Worm (Caenorhabditis elegans) whole organism, mixed stage, embryonic: ENCODE measurements around the gene atg-13.

Experiments
- M03D4.4 ChIP-seq: sonication (generic microtip); optimal IDR thresholded peaks from 2 replicates; lab custom pipeline; 2017; ENCODE audit warnings: mild to moderate bottlenecking, missing genetic modification characterization, missing compliant biosample characterization
- bed-3 ChIP-seq: fragments of 200-800 bp; sonication (Bioruptor generic); optimal IDR thresholded peaks from 3 replicates; lab custom pipeline; 2018; ENCODE audit warnings: mild to moderate bottlenecking, missing genetic modification characterization, moderate library complexity, missing compliant biosample characterization
- blmp-1 ChIP-seq: fragments of 150-350 bp; optimal IDR thresholded peaks from 2 replicates; lab custom pipeline; 2014; ENCODE audit warnings: missing biosample characterization, missing genetic modification characterization
- ceh-39 ChIP-seq: fragments of 150-350 bp; optimal IDR thresholded peaks from 2 replicates; lab custom pipeline; 2014; ENCODE audit warnings: missing biosample characterization, missing genetic modification characterization
- ceh-43 ChIP-seq: fragments of 200-800 bp; sonication (Bioruptor generic); optimal IDR thresholded peaks from 2 replicates; lab custom pipeline; 2018; ENCODE audit warnings: mild to moderate bottlenecking, missing genetic modification characterization, moderate library complexity, missing compliant biosample characterization
- ces-1 ChIP-seq: fragments of 150-350 bp; optimal IDR thresholded peaks from 2 replicates; lab custom pipeline; 2014; ENCODE audit warnings: missing biosample characterization, missing genetic modification reagents, missing genetic modification characterization
- cnd-1 ChIP-seq: fragments of 200-800 bp; sonication (Bioruptor generic); optimal IDR thresholded peaks from 2 replicates; lab custom pipeline; 2018; ENCODE audit warnings: mild to moderate bottlenecking, missing genetic modification characterization, missing compliant biosample characterization
- drap-1 ChIP-seq: fragments of 200-800 bp; sonication (Bioruptor generic); optimal IDR thresholded peaks from 3 replicates; lab custom pipeline; 2018; ENCODE audit warnings: mild to moderate bottlenecking, missing genetic modification characterization, missing compliant biosample characterization
- elt-1 ChIP-seq: sonication (generic microtip); optimal IDR thresholded peaks from 2 replicates; lab custom pipeline; 2017; ENCODE audit warnings: missing genetic modification characterization, mild to moderate bottlenecking, missing compliant biosample characterization, antibody characterized with exemption, moderate library complexity, borderline replicate concordance; ENCODE audit not compliant: insufficient read depth
- elt-3 ChIP-seq: fragments of 150-350 bp; optimal IDR thresholded peaks from 2 replicates; lab custom pipeline; 2014; ENCODE audit warnings: missing biosample characterization, missing genetic modification characterization
- flh-1 ChIP-seq: fragments of 200-800 bp; sonication (Bioruptor generic); optimal IDR thresholded peaks from 2 replicates; lab custom pipeline; 2018; ENCODE audit warnings: mild to moderate bottlenecking, missing genetic modification characterization, moderate library complexity, missing compliant biosample characterization
- ham-2 ChIP-seq: fragments of 200-800 bp; sonication (Bioruptor generic); optimal IDR thresholded peaks from 2 replicates; lab custom pipeline; 2018; ENCODE audit warnings: mild to moderate bottlenecking, missing genetic modification characterization, missing compliant biosample characterization
- hlh-1 ChIP-seq: fragments of 150-350 bp; optimal IDR thresholded peaks from 2 replicates; lab custom pipeline; 2014; ENCODE audit warnings: missing biosample characterization, missing genetic modification reagents, missing genetic modification characterization
- lin-13 ChIP-seq: fragments of 150-350 bp; optimal IDR thresholded peaks from 2 replicates; lab custom pipeline; 2014; ENCODE audit warnings: missing biosample characterization, missing genetic modification characterization
- lin-32 ChIP-seq: fragments of 200-800 bp; sonication (Bioruptor generic); optimal IDR thresholded peaks from 2 replicates; lab custom pipeline; 2018; ENCODE audit warnings: mild to moderate bottlenecking, missing genetic modification characterization, missing compliant biosample characterization
- lsy-2 ChIP-seq: fragments of 150-350 bp; optimal IDR thresholded peaks from 2 replicates; lab custom pipeline; 2014; ENCODE audit warnings: missing biosample characterization, missing genetic modification characterization
- mab-5 ChIP-seq: fragments of 150-350 bp; optimal IDR thresholded peaks from 2 replicates; lab custom pipeline; 2014; ENCODE audit warnings: missing biosample characterization, missing genetic modification characterization
- mls-2 ChIP-seq: sonication (generic microtip); optimal IDR thresholded peaks from 2 replicates; lab custom pipeline; 2016; ENCODE audit warnings: mild to moderate bottlenecking, missing genetic modification characterization, moderate library complexity, missing compliant biosample characterization
- nhr-12 ChIP-seq: fragments of 150-350 bp; optimal IDR thresholded peaks from 2 replicates; lab custom pipeline; 2014; ENCODE audit warnings: missing biosample characterization, missing genetic modification characterization
- nhr-2 ChIP-seq: fragments of 150-350 bp; optimal IDR thresholded peaks from 2 replicates; lab custom pipeline; 2014; ENCODE audit warnings: missing biosample characterization, missing genetic modification characterization
- nhr-28 ChIP-seq: fragments of 150-350 bp; optimal IDR thresholded peaks from 2 replicates; lab custom pipeline; 2014; ENCODE audit warnings: missing biosample characterization, missing genetic modification characterization
- nhr-76 ChIP-seq: sonication (generic microtip); optimal IDR thresholded peaks from 2 replicates; lab custom pipeline; 2017; ENCODE audit warnings: missing biosample characterization, missing genetic modification characterization
- pha-4 ChIP-seq: fragments of 150-350 bp; optimal IDR thresholded peaks from 2 replicates; lab custom pipeline; 2018; ENCODE audit warnings: missing biosample characterization, missing genetic modification reagents, missing genetic modification characterization
- sem-2 ChIP-seq: fragments of 200-800 bp; sonication (Bioruptor generic); optimal IDR thresholded peaks from 2 replicates; lab custom pipeline; 2018; ENCODE audit warnings: mild to moderate bottlenecking, missing genetic modification characterization, missing compliant biosample characterization
- snpc-4 ChIP-seq: fragments of 150-350 bp; optimal IDR thresholded peaks from 2 replicates; lab custom pipeline; 2014; ENCODE audit warnings: missing biosample characterization, missing genetic modification characterization
- tbx-8 ChIP-seq: fragments of 200-800 bp; sonication (Bioruptor generic); optimal IDR thresholded peaks from 2 replicates; lab custom pipeline; 2018; ENCODE audit warnings: mild to moderate bottlenecking, missing genetic modification characterization, moderate library complexity, missing compliant biosample characterization
- unc-120 ChIP-seq: sonication (generic microtip); optimal IDR thresholded peaks from 2 replicates; lab custom pipeline; 2017; ENCODE audit warnings: missing genetic modification characterization, missing compliant biosample characterization; ENCODE audit not compliant: poor library complexity, severe bottlenecking
- unc-39 ChIP-seq: fragments of 150-350 bp; optimal IDR thresholded peaks from 2 replicates; lab custom pipeline; 2014; ENCODE audit warnings: missing biosample characterization, missing genetic modification characterization
- unc-62 ChIP-seq: fragments of 150-350 bp; optimal IDR thresholded peaks from 2 replicates; lab custom pipeline; 2014; ENCODE audit warnings: missing biosample characterization, missing genetic modification reagents, missing genetic modification characterization
- zip-8 ChIP-seq: fragments of 150-350 bp; optimal IDR thresholded peaks from 2 replicates; lab custom pipeline; 2014; ENCODE audit warnings: missing biosample characterization, missing genetic modification characterization
- ztf-11 ChIP-seq: fragments of 150-350 bp; optimal IDR thresholded peaks from 2 replicates; lab custom pipeline; 2014; ENCODE audit warnings: missing biosample characterization, missing genetic modification characterization

atg-13 gene

DNA sequence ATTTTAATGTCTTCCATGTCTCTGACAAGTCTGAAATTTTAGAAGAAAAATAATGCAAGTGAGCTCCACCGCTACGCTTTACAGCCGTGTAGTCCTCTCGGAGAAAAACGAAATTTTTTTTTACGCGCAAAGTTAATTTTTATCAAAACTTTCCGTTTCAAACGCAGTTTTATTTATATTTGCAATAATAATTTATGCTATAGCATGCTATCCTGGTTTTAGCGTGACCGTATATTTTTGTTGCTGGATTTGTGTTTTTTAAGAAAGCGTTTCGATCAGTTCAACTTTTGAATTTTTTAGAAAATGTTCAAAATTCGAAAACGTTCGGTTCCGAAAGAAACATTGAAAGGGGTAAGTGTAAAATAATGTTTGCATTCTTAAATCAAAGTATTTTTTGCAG is 33.7 kb upstream of the atg-13 start, which contains the start of gene C50C3.1:
C50C3.1 (plus strand) TSS at position 301 of the 400 bp plus-strand sequence.
- TF ChIP-seq ceh-39 (tag; lab: Kevin White, UChicago) (no peak), nhr-2 (no peak), pha-4 (tag; lab: Kevin White, UChicago) (no peak), flh-1 (no peak), bed-3 (no peak), ces-1 (GFP tag; lab: Kevin White, UChicago) (no peak), unc-39 (tag; lab: Kevin White, UChicago) (no peak), M03D4.4 (tag; lab: Kevin White, UChicago) (no peak), mab-5 (tag; lab: Kevin White, UChicago) (no peak), tbx-8 (no peak), ztf-11 (tag; lab: Kevin White, UChicago) (no peak), nhr-76 (tag; lab: Kevin White, UChicago) (no peak), ceh-43 (GFP tag; lab: Kevin White, UChicago) (no peak), ham-2 (no peak), elt-1 (tag; lab: Kevin White, UChicago) (no peak), unc-120 (no peak), snpc-4 (tag; lab: Kevin White, UChicago) (no peak), mls-2 (tag; lab: Kevin White, UChicago) (no peak)
- TF ChIP-seq, all 35 proteins: peak for 0

DNA sequence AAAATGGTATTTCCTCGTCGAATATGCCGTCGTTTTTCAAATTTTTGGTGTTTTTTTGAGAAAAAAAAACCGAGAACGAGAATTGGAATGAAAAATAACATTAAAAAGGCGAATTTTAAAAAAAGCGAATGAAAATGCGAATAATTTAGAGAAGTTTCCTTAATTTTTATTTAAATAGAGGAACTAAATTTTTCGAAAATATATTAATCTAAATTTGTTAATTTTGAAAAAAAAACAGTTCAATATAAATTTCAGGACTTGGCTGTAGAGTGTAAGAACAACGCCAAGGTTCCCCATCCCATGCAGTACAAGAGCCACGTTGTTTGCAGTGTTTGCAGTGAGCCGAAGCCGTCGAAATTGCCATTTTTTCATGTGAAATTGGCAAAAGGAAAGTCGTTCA is 32.5 kb upstream of the atg-13 start, which contains the start of gene C50C3.19:
C50C3.19 (plus strand) TSS at position 301 of the 400 bp plus-strand sequence.
- no peak for TF ChIP-seq ces-1 (GFP tag; lab: Kevin White, UChicago)
- no peak for TF ChIP-seq M03D4.4 (tag; lab: Kevin White, UChicago)
- TF ChIP-seq lin-32 (GFP tag; lab: Kevin White, UChicago), result no peak
- TF ChIP-seq ztf-11 (tag; lab: Kevin White, UChicago), result no peak
- TF ChIP-seq tbx-8, result no peak
- no peak for TF ChIP-seq unc-120
- no peak for TF ChIP-seq snpc-4 (tag; lab: Kevin White, UChicago)
- TF ChIP-seq lin-13 (tag; lab: Kevin White, UChicago), result no peak
- no peak for TF ChIP-seq hlh-1 (tag; lab: Kevin White, UChicago)
- TF ChIP-seq nhr-28 (tag; lab: Kevin White, UChicago), result no peak
- no peak for TF ChIP-seq nhr-2
- TF ChIP-seq lsy-2, result no peak
- TF ChIP-seq unc-62 (GFP tag; lab: Kevin White, UChicago), result no peak
- no peak for TF ChIP-seq elt-1 (tag; lab: Kevin White, UChicago)
- TF ChIP-seq nhr-76 (tag; lab: Kevin White, UChicago), result no peak

DNA sequence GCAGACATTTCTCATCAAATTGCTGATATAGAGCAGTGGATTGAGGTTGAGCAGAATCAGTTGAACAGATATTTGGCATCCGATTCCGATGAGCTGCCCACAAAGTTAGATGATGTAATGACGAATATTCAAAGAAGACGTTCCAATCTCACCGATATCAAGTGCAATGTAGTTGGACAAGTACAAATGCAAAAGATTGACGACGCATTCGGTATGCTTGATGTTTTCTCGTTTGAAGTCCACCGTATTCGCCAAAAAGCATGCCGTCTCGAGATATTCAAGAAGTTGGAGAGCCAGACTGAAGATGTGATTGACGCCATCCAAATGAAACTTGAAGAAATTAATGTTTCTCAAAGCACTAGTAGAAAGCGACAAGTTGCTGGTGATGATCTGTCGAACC is 27.1 kb upstream of the atg-13 start:
- TF ChIP-seq unc-120 (no peak), unc-62 (GFP tag; lab: Kevin White, UChicago) (no peak), ceh-39 (tag; lab: Kevin White, UChicago) (no peak), zip-8 (no peak), snpc-4 (tag; lab: Kevin White, UChicago) (no peak), lsy-2 (no peak), hlh-1 (tag; lab: Kevin White, UChicago) (no peak)
- TF ChIP-seq, all 35 proteins: peak for 0

DNA sequence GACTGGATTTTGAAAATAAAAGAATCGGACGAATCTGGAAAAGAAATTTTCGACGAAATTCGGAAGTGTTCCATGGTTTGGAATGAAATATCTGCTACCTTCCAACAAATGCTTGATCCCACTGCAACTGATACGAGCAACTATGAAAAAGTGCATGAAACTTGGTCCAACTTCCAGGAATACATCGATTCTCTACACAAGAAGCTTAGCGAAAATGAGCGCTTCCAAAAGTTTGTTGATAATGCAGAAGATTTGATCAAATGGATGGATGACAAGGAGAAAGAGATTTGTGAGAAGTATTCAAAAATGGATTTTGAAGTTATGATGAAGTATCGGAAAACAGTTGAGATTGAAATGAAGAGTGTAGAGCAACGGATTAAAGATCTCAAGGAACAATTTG is 24.6 kb upstream of the atg-13 start:
- TF ChIP-seq zip-8, result no peak
- no peak for TF ChIP-seq unc-120
- TF ChIP-seq elt-3 (tag; lab: Kevin White, UChicago), result no peak
- TF ChIP-seq unc-62 (GFP tag; lab: Kevin White, UChicago), result no peak
- no peak for TF ChIP-seq nhr-2
- no peak for TF ChIP-seq ceh-39 (tag; lab: Kevin White, UChicago)
- no peak for TF ChIP-seq tbx-8
- TF ChIP-seq lin-13 (tag; lab: Kevin White, UChicago), result no peak
- TF ChIP-seq cnd-1 (tag; lab: Kevin White, UChicago), result no peak
- no peak for TF ChIP-seq unc-39 (tag; lab: Kevin White, UChicago)
- TF ChIP-seq hlh-1 (tag; lab: Kevin White, UChicago), result no peak
- TF ChIP-seq drap-1 (GFP tag; lab: Kevin White, UChicago), result no peak
- TF ChIP-seq ces-1 (GFP tag; lab: Kevin White, UChicago), result no peak
- no peak for TF ChIP-seq sem-2 (GFP tag; lab: Kevin White, UChicago)
- TF ChIP-seq flh-1, result no peak
- no peak for TF ChIP-seq ztf-11 (tag; lab: Kevin White, UChicago)
- no peak for TF ChIP-seq mab-5 (tag; lab: Kevin White, UChicago)
- TF ChIP-seq ham-2, result no peak
- TF ChIP-seq blmp-1 (tag; lab: Kevin White, UChicago), result no peak

DNA sequence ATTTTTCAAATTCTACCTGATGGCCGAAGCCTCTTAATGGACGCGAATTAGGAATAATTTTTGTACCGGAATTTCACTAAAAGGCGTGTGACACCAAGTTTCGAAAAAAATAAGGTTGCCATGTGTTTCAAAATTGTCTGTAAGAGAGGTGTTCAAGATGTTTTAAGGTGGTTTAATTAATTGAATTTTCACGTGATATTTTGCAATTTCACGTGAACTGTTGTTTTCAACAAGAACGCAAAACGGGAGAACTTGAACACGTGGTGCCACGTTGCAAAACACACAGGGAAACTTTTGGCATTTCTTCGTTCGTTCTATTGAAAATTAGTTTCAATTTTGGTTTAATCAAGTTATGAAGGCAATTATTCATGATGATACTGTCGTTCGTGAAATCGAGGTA is 23.6 kb upstream of the atg-13 start, which contains the start of gene spc-2:
spc-2 (plus strand) TSS at position 301 of the 400 bp plus-strand sequence.
- TF ChIP-seq nhr-12 (tag; lab: Kevin White, UChicago) (no peak), ham-2 (no peak), unc-62 (GFP tag; lab: Kevin White, UChicago) (no peak), nhr-2 (no peak)
